Fruit fly (Drosophila melanogaster) whole organism, embryonic: ENCODE results near the gene LysD.

ENCODE experiments used
- CG11456 ChIP-seq: fragments of 200-800 bp; sonication (Bioruptor generic); IDR thresholded peaks from 3 replicates; pipeline ENCODE4 v1.3.6; 2022; ENCODE audit warnings: missing biosample characterization, missing genetic modification characterization
- CG11504 ChIP-seq: fragments of 200-800 bp; sonication (Bioruptor generic); optimal IDR thresholded peaks from 3 replicates; lab custom pipeline; 2019; ENCODE audit warnings: missing biosample characterization, mild to moderate bottlenecking, missing genetic modification characterization, moderate library complexity
- CG11696 ChIP-seq: fragments of 200-800 bp; sonication (Bioruptor generic); IDR thresholded peaks from 2 replicates; pipeline ENCODE4 v1.3.6; 2022; ENCODE audit warnings: missing biosample characterization, missing genetic modification characterization
- CG12236 ChIP-seq: fragments of 200-800 bp; sonication (Bioruptor generic); optimal IDR thresholded peaks from 2 replicates; lab custom pipeline; 2016; ENCODE audit warnings: missing biosample characterization, missing genetic modification characterization
- CG2875 ChIP-seq: fragments of 200-800 bp; sonication (Bioruptor generic); optimal IDR thresholded peaks from 2 replicates; lab custom pipeline; 2017; ENCODE audit warnings: missing biosample characterization, mild to moderate bottlenecking, missing genetic modification characterization, missing genetic modification reagents
- CG30403 ChIP-seq: fragments of 200-800 bp; sonication (Bioruptor generic); optimal IDR thresholded peaks from 3 replicates; lab custom pipeline; 2016; ENCODE audit warnings: missing biosample characterization, missing genetic modification characterization
- CG3281 ChIP-seq: fragments of 200-800 bp; sonication (Bioruptor generic); optimal IDR thresholded peaks from 3 replicates; lab custom pipeline; 2017; ENCODE audit warnings: missing biosample characterization, mild to moderate bottlenecking, missing genetic modification characterization
- CG3407 ChIP-seq: fragments of 200-800 bp; sonication (Bioruptor generic); optimal IDR thresholded peaks from 2 replicates; lab custom pipeline; 2018; ENCODE audit warnings: missing biosample characterization, mild to moderate bottlenecking, missing genetic modification characterization
- CG4404 ChIP-seq: fragments of 200-800 bp; sonication (Bioruptor generic); IDR thresholded peaks from 2 replicates; pipeline ENCODE4 v1.3.6; 2022; ENCODE audit warnings: missing biosample characterization, missing genetic modification characterization
- CG5953 ChIP-seq: fragments of 200-800 bp; sonication (Bioruptor generic); IDR thresholded peaks from 2 replicates; pipeline ENCODE4 v1.3.6; 2022; ENCODE audit warnings: missing biosample characterization, missing genetic modification characterization
- CG6654 ChIP-seq: fragments of 200-800 bp; sonication (Bioruptor generic); optimal IDR thresholded peaks from 2 replicates; lab custom pipeline; 2017; ENCODE audit warnings: missing biosample characterization, mild to moderate bottlenecking, missing genetic modification characterization
- CG6683 ChIP-seq: fragments of 200-800 bp; sonication (Bioruptor generic); optimal IDR thresholded peaks from 2 replicates; lab custom pipeline; 2017; ENCODE audit warnings: missing biosample characterization, mild to moderate bottlenecking, missing genetic modification characterization, missing genetic modification reagents
- CG8359 ChIP-seq: fragments of 200-800 bp; sonication (Bioruptor generic); optimal IDR thresholded peaks from 2 replicates; lab custom pipeline; 2017; ENCODE audit warnings: missing biosample characterization, mild to moderate bottlenecking, missing genetic modification characterization, borderline replicate concordance
- Chrac-16 ChIP-seq: fragments of 200-800 bp; sonication (Bioruptor generic); optimal IDR thresholded peaks from 3 replicates; lab custom pipeline; 2016; ENCODE audit warnings: missing biosample characterization, missing genetic modification characterization
- D ChIP-seq, 2 experiments: fragments of 200-800 bp in 1 of 2; fragments of >200 bp in 1 of 2; sonication (Bioruptor generic) in 1 of 2; optimal IDR thresholded peaks; 2 replicates in 1 of 2; 3 replicates in 1 of 2; lab custom pipeline; 2017; ENCODE audit warnings: mild to moderate bottlenecking in 1 of 2, missing biosample characterization in 1 of 2, missing genetic modification characterization in 1 of 2, missing genetic modification reagents in 1 of 2
- E2f1 ChIP-seq: fragments of 200-800 bp; sonication (Bioruptor generic); IDR thresholded peaks from 2 replicates; pipeline ENCODE4 v1.3.6; 2022; ENCODE audit warnings: missing biosample characterization, missing genetic modification characterization
- E2f2 ChIP-seq: fragments of 200-800 bp; sonication (Bioruptor generic); IDR thresholded peaks from 2 replicates; pipeline ENCODE4 v1.3.6; 2022; ENCODE audit warnings: missing biosample characterization, missing genetic modification characterization
- Fer3 ChIP-seq: fragments of 200-800 bp; sonication (Bioruptor generic); optimal IDR thresholded peaks from 2 replicates; lab custom pipeline; 2018; ENCODE audit warnings: missing biosample characterization, mild to moderate bottlenecking, missing genetic modification characterization, moderate library complexity
- H15 ChIP-seq: fragments of 200-800 bp; sonication (Bioruptor generic); IDR thresholded peaks from 3 replicates; pipeline ENCODE4 v1.3.6; 2022; ENCODE audit warnings: missing biosample characterization, missing genetic modification characterization
- HHEX ChIP-seq: fragments of 200-800 bp; sonication (Bioruptor generic); optimal IDR thresholded peaks from 3 replicates; lab custom pipeline; 2017; ENCODE audit warnings: missing biosample characterization, mild to moderate bottlenecking, missing genetic modification characterization, missing genetic modification reagents
- HmgZ ChIP-seq: fragments of 200-800 bp; sonication (Bioruptor generic); optimal IDR thresholded peaks from 2 replicates; lab custom pipeline; 2018; ENCODE audit warnings: missing biosample characterization, mild to moderate bottlenecking, missing genetic modification characterization
- Hr78 ChIP-seq, 2 experiments: fragments of 200-800 bp in 1 of 2; fragments of >200 bp in 1 of 2; sonication (Bioruptor generic) in 1 of 2; optimal IDR thresholded peaks; 2 replicates each; lab custom pipeline; 2017 to 2019; ENCODE audit warnings: missing biosample characterization in 2 of 2, missing genetic modification characterization in 2 of 2, mild to moderate bottlenecking in 1 of 2, moderate library complexity in 1 of 2
- Mrtf ChIP-seq: fragments of 200-800 bp; sonication (Bioruptor generic); IDR thresholded peaks from 3 replicates; pipeline ENCODE4 v1.3.6; 2022; ENCODE audit warnings: missing biosample characterization, missing genetic modification characterization
- Optix ChIP-seq: fragments of 200-800 bp; sonication (Bioruptor generic); IDR thresholded peaks from 3 replicates; pipeline ENCODE4 v1.3.6; 2022; ENCODE audit warnings: missing biosample characterization, missing genetic modification characterization
- Six4 ChIP-seq: fragments of 200-800 bp; sonication (Bioruptor generic); optimal IDR thresholded peaks from 2 replicates; lab custom pipeline; 2016; ENCODE audit warnings: missing biosample characterization, missing genetic modification characterization
- Sox102F ChIP-seq: fragments of 200-800 bp; sonication (Bioruptor generic); optimal IDR thresholded peaks from 2 replicates; lab custom pipeline; 2018; ENCODE audit warnings: missing biosample characterization, mild to moderate bottlenecking, missing genetic modification characterization, moderate library complexity
- Spps ChIP-seq: fragments of 200-800 bp; sonication (Bioruptor generic); optimal IDR thresholded peaks from 2 replicates; lab custom pipeline; 2018; ENCODE audit warnings: missing biosample characterization, mild to moderate bottlenecking, missing genetic modification characterization
- Vsx1 ChIP-seq: fragments of 200-800 bp; sonication (Bioruptor generic); optimal IDR thresholded peaks from 2 replicates; lab custom pipeline; 2017; ENCODE audit warnings: missing biosample characterization, mild to moderate bottlenecking, missing genetic modification characterization, missing genetic modification reagents
- aop ChIP-seq: fragments of 200-800 bp; sonication (Bioruptor generic); IDR thresholded peaks from 2 replicates; pipeline ENCODE4 v1.3.6; 2022; ENCODE audit warnings: missing biosample characterization, missing genetic modification characterization
- ara ChIP-seq: fragments of 200-800 bp; sonication (Bioruptor generic); IDR thresholded peaks from 2 replicates; pipeline ENCODE4 v1.3.6; 2022; ENCODE audit warnings: missing biosample characterization, missing genetic modification characterization
- btn ChIP-seq: fragments of 200-800 bp; sonication (Bioruptor generic); optimal IDR thresholded peaks from 2 replicates; lab custom pipeline; 2016; ENCODE audit warnings: missing biosample characterization, missing genetic modification characterization
- dan ChIP-seq: fragments of 200-800 bp; sonication (Bioruptor generic); IDR thresholded peaks from 2 replicates; pipeline ENCODE4 v1.3.6; 2022; ENCODE audit warnings: missing biosample characterization, missing genetic modification characterization
- dimm ChIP-seq: fragments of 200-800 bp; sonication (Bioruptor generic); IDR thresholded peaks from 2 replicates; pipeline ENCODE4 v1.3.6; 2022; ENCODE audit warnings: missing biosample characterization, missing genetic modification characterization
- dpn ChIP-seq, 2 experiments: fragments of 200-800 bp; sonication (Bioruptor generic); optimal IDR thresholded peaks; 3 replicates each; lab custom pipeline; 2016; ENCODE audit warnings: missing biosample characterization in 2 of 2, missing genetic modification characterization in 2 of 2
- ewg ChIP-seq: fragments of 200-800 bp; sonication (Bioruptor generic); optimal IDR thresholded peaks from 3 replicates; lab custom pipeline; 2017; ENCODE audit warnings: mild to moderate bottlenecking, missing biosample characterization, missing genetic modification reagents, missing genetic modification characterization
- grau ChIP-seq: fragments of 200-800 bp; optimal IDR thresholded peaks from 3 replicates; lab custom pipeline; 2019; ENCODE audit warnings: missing biosample characterization, mild to moderate bottlenecking, missing genetic modification characterization, moderate library complexity
- kni ChIP-seq: fragments of 200-800 bp; sonication (Bioruptor generic); optimal IDR thresholded peaks from 3 replicates; lab custom pipeline; 2017; ENCODE audit warnings: mild to moderate bottlenecking, missing biosample characterization, missing genetic modification reagents, missing genetic modification characterization
- mirr ChIP-seq: fragments of 200-800 bp; sonication (Bioruptor generic); optimal IDR thresholded peaks from 3 replicates; lab custom pipeline; 2018; ENCODE audit warnings: missing biosample characterization, mild to moderate bottlenecking, missing genetic modification characterization
- nerfin-1 ChIP-seq: fragments of 200-800 bp; sonication (Bioruptor generic); optimal IDR thresholded peaks from 3 replicates; lab custom pipeline; 2019; ENCODE audit warnings: missing biosample characterization, mild to moderate bottlenecking, missing genetic modification characterization, moderate library complexity
- odd ChIP-seq: fragments of 200-800 bp; sonication (Bioruptor generic); optimal IDR thresholded peaks from 2 replicates; lab custom pipeline; 2017; ENCODE audit warnings: missing biosample characterization, mild to moderate bottlenecking, missing genetic modification characterization
- org-1 ChIP-seq: fragments of 200-800 bp; sonication (Bioruptor generic); optimal IDR thresholded peaks from 2 replicates; lab custom pipeline; 2017; ENCODE audit warnings: missing biosample characterization, missing genetic modification characterization
- peb ChIP-seq: fragments of 200-800 bp; sonication (Bioruptor generic); IDR thresholded peaks from 2 replicates; pipeline ENCODE4 v1.3.6; 2022; ENCODE audit warnings: missing biosample characterization, missing genetic modification characterization
- pnt ChIP-seq: fragments of 200-800 bp; sonication (Bioruptor generic); optimal IDR thresholded peaks from 3 replicates; lab custom pipeline; 2016; ENCODE audit warnings: missing biosample characterization, missing genetic modification characterization
- prd ChIP-seq, 3 experiments: fragments of >200 bp in 2 of 3; fragments of 200-800 bp in 1 of 3; sonication (Bioruptor generic) in 1 of 3; optimal IDR thresholded peaks in 2 of 3; IDR thresholded peaks in 1 of 3; 2 replicates in 2 of 3; 3 replicates in 1 of 3; pipeline versions ENCODE4 v1.3.6 to Lab custom; 2017 to 2022; ENCODE audit warnings: missing biosample characterization in 1 of 3, missing genetic modification characterization in 1 of 3
- so ChIP-seq: fragments of 200-800 bp; sonication (Bioruptor generic); IDR thresholded peaks from 3 replicates; pipeline ENCODE4 v1.3.6; 2022; ENCODE audit warnings: missing biosample characterization, missing genetic modification characterization
- tap ChIP-seq: fragments of 200-800 bp; optimal IDR thresholded peaks from 3 replicates; lab custom pipeline; 2019; ENCODE audit warnings: missing biosample characterization, mild to moderate bottlenecking, missing genetic modification characterization, moderate library complexity
- trem ChIP-seq: fragments of 200-800 bp; optimal IDR thresholded peaks from 3 replicates; lab custom pipeline; 2019; ENCODE audit warnings: missing biosample characterization, mild to moderate bottlenecking, missing genetic modification characterization, moderate library complexity
- unpg ChIP-seq: fragments of 200-800 bp; sonication (Bioruptor generic); optimal IDR thresholded peaks from 3 replicates; lab custom pipeline; 2018; ENCODE audit warnings: missing biosample characterization, mild to moderate bottlenecking, missing genetic modification characterization, moderate library complexity
- vnd ChIP-seq: fragments of 200-800 bp; sonication (Bioruptor generic); IDR thresholded peaks from 3 replicates; pipeline ENCODE4 v1.3.6; 2022; ENCODE audit warnings: missing biosample characterization, missing genetic modification characterization; ENCODE audit not compliant: partially characterized antibody
- vvl ChIP-seq: fragments of 200-800 bp; sonication (Bioruptor generic); IDR thresholded peaks from 2 replicates; pipeline ENCODE4 v1.3.6; 2022; ENCODE audit warnings: missing biosample characterization, missing genetic modification characterization

The LysD gene

dm6 chr3L:1216460-1216859 is 5.5 kb upstream of the LysD start (continued):
- TF ChIP-seq aop (GFP tag; lab: Robert Waterston, UW): no peak
- TF ChIP-seq so (GFP tag; lab: Robert Waterston, UW): no peak
- peak; percentile 16 to 39 for TF ChIP-seq dpn (GFP tag; optimal IDR thresholded peaks at IDR 0.05; lab: Kevin White, UChicago)
- no peak for TF ChIP-seq ewg (GFP tag; lab: Kevin White, UChicago)
- TF ChIP-seq CG12236 (GFP tag; lab: Kevin White, UChicago): no peak
- no peak for TF ChIP-seq CG6683 (GFP tag; lab: Kevin White, UChicago)
- no peak for TF ChIP-seq Hr78 (GFP tag; optimal IDR thresholded peaks at IDR 0.05; lab: Kevin White, UChicago)
- no peak for TF ChIP-seq odd (GFP tag; lab: Kevin White, UChicago)
- peak; percentile 21 for TF ChIP-seq CG8359 (GFP tag; lab: Kevin White, UChicago)
- TF ChIP-seq CG3407 (GFP tag; lab: Kevin White, UChicago): peak; percentile 17
- TF ChIP-seq CG11504 (tag; lab: Kevin White, UChicago): peak; percentile 70
- TF ChIP-seq Mrtf (GFP tag; lab: Robert Waterston, UW): no peak
- TF ChIP-seq grau (tag; lab: Kevin White, UChicago): peak; percentile 44
- TF ChIP-seq Spps (tag; lab: Kevin White, UChicago): peak; percentile 21
- TF ChIP-seq prd (optimal IDR thresholded peaks at IDR 0.05; lab: Kevin White, UChicago): no peak
- TF ChIP-seq prd (GFP tag; IDR thresholded peaks at IDR 0.05; lab: Robert Waterston, UW): peak; percentile 73; the same call in 2 of the 3 replicates
- TF ChIP-seq H15 (GFP tag; lab: Robert Waterston, UW): 0 out of 3 replicates have a peak, but pooled peaks have one; percentile 37
- peak; percentile 43 for TF ChIP-seq CG2875
- TF ChIP-seq CG30403 (GFP tag; lab: Kevin White, UChicago): peak; percentile 45
- no peak for TF ChIP-seq E2f2
- TF ChIP-seq trem (tag; lab: Kevin White, UChicago): peak; percentile 54
- no peak for TF ChIP-seq Vsx1
- TF ChIP-seq dan (GFP tag; lab: Robert Waterston, UW): no peak
- TF ChIP-seq vnd (GFP tag; lab: Robert Waterston, UW): no peak
- TF ChIP-seq E2f1 (GFP tag; lab: Robert Waterston, UW): peak; percentile 40; the same call in 1 of the 2 replicates
- TF ChIP-seq dimm (GFP tag; lab: Robert Waterston, UW): peak; percentile 33; the same call in 1 of the 2 replicates
- TF ChIP-seq Six4 (GFP tag; lab: Kevin White, UChicago): peak; percentile 1
- TF ChIP-seq CG11456 (GFP tag; lab: Robert Waterston, UW): no peak
- peak; percentile 17 for TF ChIP-seq Chrac-16 (GFP tag; lab: Kevin White, UChicago)
- peak; percentile 20 for TF ChIP-seq CG6654 (GFP tag; lab: Kevin White, UChicago)
- 0 out of 2 replicates have a peak, but pooled peaks have one; percentile 8 for TF ChIP-seq CG4404 (GFP tag; lab: Robert Waterston, UW)
- TF ChIP-seq Sox102F (GFP tag; lab: Kevin White, UChicago): peak; percentile 64
- TF ChIP-seq peb (GFP tag; lab: Robert Waterston, UW): no peak
- no peak for TF ChIP-seq CG3281
- no peak for TF ChIP-seq CG5953 (GFP tag; lab: Robert Waterston, UW)
- TF ChIP-seq unpg (GFP tag; lab: Kevin White, UChicago): peak; percentile 58
- TF ChIP-seq Fer3 (tag; lab: Kevin White, UChicago): peak; percentile 42
- TF ChIP-seq org-1: no peak
- TF ChIP-seq HmgZ (tag; lab: Kevin White, UChicago): no peak
- TF ChIP-seq ara: no peak
- TF ChIP-seq tap (tag; lab: Kevin White, UChicago): peak; percentile 48
- no peak for TF ChIP-seq CG11696 (GFP tag; lab: Robert Waterston, UW)
- no peak for TF ChIP-seq mirr (GFP tag; lab: Kevin White, UChicago)
- peak; percentile 47 for TF ChIP-seq btn (GFP tag; lab: Kevin White, UChicago)
- no peak for TF ChIP-seq D (optimal IDR thresholded peaks at IDR 0.05; lab: Kevin White, UChicago)
- peak; percentile 48 for TF ChIP-seq D (GFP tag; optimal IDR thresholded peaks at IDR 0.05; lab: Kevin White, UChicago)
- peak; percentile 71 for TF ChIP-seq vvl
- TF ChIP-seq pnt (GFP tag; lab: Kevin White, UChicago): peak; percentile 24
- TF ChIP-seq HHEX: peak; percentile 29
- TF ChIP-seq kni: no peak
- TF ChIP-seq nerfin-1: peak; percentile 37
- TF ChIP-seq Optix (GFP tag; lab: Robert Waterston, UW): no peak
